Fruit fly (Drosophila melanogaster) whole organism, embryonic: ENCODE results near the gene MBD-R2.

ENCODE experiments used
- PHDP ChIP-seq: fragments of 200-800 bp; sonication (Bioruptor generic); optimal IDR thresholded peaks from 3 replicates; lab custom pipeline; 2018; ENCODE audit warnings: missing biosample characterization, mild to moderate bottlenecking, missing genetic modification characterization, moderate library complexity
- al ChIP-seq: fragments of 200-800 bp; sonication (Bioruptor generic); IDR thresholded peaks from 2 replicates; pipeline ENCODE4 v1.3.6; 2022; ENCODE audit warnings: missing biosample characterization, missing genetic modification characterization
- cg ChIP-seq: fragments of 200-800 bp; sonication (Bioruptor generic); optimal IDR thresholded peaks from 3 replicates; lab custom pipeline; 2019; ENCODE audit warnings: missing biosample characterization, mild to moderate bottlenecking, missing genetic modification characterization, moderate library complexity
- pnt ChIP-seq: fragments of 200-800 bp; sonication (Bioruptor generic); optimal IDR thresholded peaks from 3 replicates; lab custom pipeline; 2016; ENCODE audit warnings: missing biosample characterization, missing genetic modification characterization

- no peak for TF ChIP-seq pnt (GFP tag; lab: Kevin White, UChicago)
- no peak for TF ChIP-seq PHDP (tag; lab: Kevin White, UChicago)
- TF ChIP-seq al = no peak
- TF ChIP-seq cg = no peak
Observed at dm6 chr3R:12317325-12317724, 38.7 kb downstream of the MBD-R2 start.
